Fruit fly (Drosophila melanogaster) whole organism, embryonic: Measurements from ENCODE around the gene mRpL37.

Experiments
- Antp ChIP-seq: fragments of 200-800 bp; sonication (Bioruptor generic); optimal IDR thresholded peaks from 3 replicates; lab custom pipeline; 2016; ENCODE audit warnings: missing biosample characterization, missing genetic modification characterization
- Atf-2 ChIP-seq: fragments of 200-800 bp; sonication (Bioruptor generic); optimal IDR thresholded peaks from 2 replicates; lab custom pipeline; 2016; ENCODE audit warnings: missing biosample characterization, missing genetic modification characterization
- Atf3 ChIP-seq: fragments of 200-800 bp; sonication (Bioruptor generic); optimal IDR thresholded peaks from 3 replicates; lab custom pipeline; 2016; ENCODE audit warnings: missing biosample characterization, missing genetic modification characterization
- Awh ChIP-seq: fragments of 200-800 bp; sonication (Bioruptor generic); IDR thresholded peaks from 2 replicates; pipeline ENCODE4, ENCODE4 v1.3.6; 2022; ENCODE audit warnings: missing biosample characterization, missing genetic modification characterization
- B-H1 ChIP-seq: fragments of 200-800 bp; sonication (Bioruptor generic); IDR thresholded peaks from 3 replicates; pipeline ENCODE4 v1.3.6; 2022; ENCODE audit warnings: missing biosample characterization, missing genetic modification characterization
- Bteb2 ChIP-seq: fragments of 200-800 bp; sonication (Bioruptor generic); optimal IDR thresholded peaks from 2 replicates; lab custom pipeline; 2016; ENCODE audit warnings: missing biosample characterization, missing genetic modification characterization
- CG11696 ChIP-seq: fragments of 200-800 bp; sonication (Bioruptor generic); IDR thresholded peaks from 2 replicates; pipeline ENCODE4 v1.3.6; 2022; ENCODE audit warnings: missing biosample characterization, missing genetic modification characterization
- CG12236 ChIP-seq: fragments of 200-800 bp; sonication (Bioruptor generic); optimal IDR thresholded peaks from 2 replicates; lab custom pipeline; 2016; ENCODE audit warnings: missing biosample characterization, missing genetic modification characterization
- CG13894 ChIP-seq: fragments of 200-800 bp; sonication (Bioruptor generic); optimal IDR thresholded peaks from 3 replicates; lab custom pipeline; 2018; ENCODE audit warnings: missing biosample characterization, mild to moderate bottlenecking, missing genetic modification characterization, moderate library complexity
- CG14050 ChIP-seq: fragments of 200-800 bp; sonication (Bioruptor generic); IDR thresholded peaks from 3 replicates; pipeline ENCODE4 v1.3.6; 2022; ENCODE audit warnings: missing biosample characterization, missing genetic modification characterization
- CG16815 ChIP-seq: fragments of 200-800 bp; sonication (Bioruptor generic); optimal IDR thresholded peaks from 3 replicates; lab custom pipeline; 2017; ENCODE audit warnings: missing biosample characterization, mild to moderate bottlenecking, missing genetic modification characterization
- CG2116 ChIP-seq: fragments of 200-800 bp; sonication (Bioruptor generic); optimal IDR thresholded peaks from 3 replicates; lab custom pipeline; 2018; ENCODE audit warnings: missing biosample characterization, mild to moderate bottlenecking, missing genetic modification characterization
- CG2129 ChIP-seq: fragments of 200-800 bp; sonication (Bioruptor generic); IDR thresholded peaks from 2 replicates; pipeline ENCODE4 v1.3.6; 2022; ENCODE audit warnings: missing biosample characterization, missing genetic modification characterization; ENCODE audit not compliant: partially characterized antibody
- CG31388 ChIP-seq: fragments of 200-800 bp; sonication (Bioruptor generic); optimal IDR thresholded peaks from 2 replicates; lab custom pipeline; 2016; ENCODE audit warnings: missing biosample characterization, missing genetic modification characterization
- CG43689 ChIP-seq: fragments of 200-800 bp; sonication (Bioruptor generic); IDR thresholded peaks from 2 replicates; pipeline ENCODE4 v1.3.6; 2022; ENCODE audit warnings: missing biosample characterization, missing genetic modification characterization
- CG6654 ChIP-seq: fragments of 200-800 bp; sonication (Bioruptor generic); optimal IDR thresholded peaks from 2 replicates; lab custom pipeline; 2017; ENCODE audit warnings: missing biosample characterization, mild to moderate bottlenecking, missing genetic modification characterization
- CG9609 ChIP-seq: fragments of 200-800 bp; sonication (Bioruptor generic); optimal IDR thresholded peaks from 3 replicates; lab custom pipeline; 2016; ENCODE audit warnings: missing biosample characterization, missing genetic modification characterization
- CG9797 ChIP-seq: fragments of 200-800 bp; sonication (Bioruptor generic); optimal IDR thresholded peaks from 3 replicates; lab custom pipeline; 2018; ENCODE audit warnings: missing biosample characterization, mild to moderate bottlenecking, missing genetic modification characterization
- CG9817 ChIP-seq: fragments of 200-800 bp; sonication (Bioruptor generic); optimal IDR thresholded peaks from 2 replicates; lab custom pipeline; 2018; ENCODE audit warnings: missing biosample characterization, mild to moderate bottlenecking, missing genetic modification characterization, moderate library complexity
- CrebB ChIP-seq: fragments of 200-800 bp; sonication (Bioruptor generic); optimal IDR thresholded peaks from 3 replicates; lab custom pipeline; 2018; ENCODE audit warnings: missing biosample characterization, mild to moderate bottlenecking, missing genetic modification characterization
- Dek ChIP-seq: fragments of 200-800 bp; sonication (Bioruptor generic); optimal IDR thresholded peaks from 3 replicates; lab custom pipeline; 2019; ENCODE audit warnings: missing biosample characterization, mild to moderate bottlenecking, missing genetic modification characterization, moderate library complexity
- Dfd ChIP-seq, 2 experiments: fragments of >200 bp; optimal IDR thresholded peaks; 2 replicates each; lab custom pipeline; 2017; ENCODE audit warnings: missing biosample characterization in 2 of 2, missing genetic modification characterization in 2 of 2
- E2f2 ChIP-seq: fragments of 200-800 bp; sonication (Bioruptor generic); IDR thresholded peaks from 2 replicates; pipeline ENCODE4 v1.3.6; 2022; ENCODE audit warnings: missing biosample characterization, missing genetic modification characterization
- Fer2 ChIP-seq: fragments of 200-800 bp; sonication (Bioruptor generic); optimal IDR thresholded peaks from 2 replicates; lab custom pipeline; 2018; ENCODE audit warnings: missing biosample characterization, mild to moderate bottlenecking, missing genetic modification characterization, moderate library complexity
- Hmx ChIP-seq: fragments of 200-800 bp; sonication (Bioruptor generic); optimal IDR thresholded peaks from 2 replicates; lab custom pipeline; 2016; ENCODE audit warnings: missing biosample characterization, missing genetic modification characterization
- Hr51 ChIP-seq, 2 experiments: fragments of 200-800 bp; sonication (Bioruptor generic); optimal IDR thresholded peaks; 2 replicates in 1 of 2; 3 replicates in 1 of 2; lab custom pipeline; 2016 to 2018; ENCODE audit warnings: missing biosample characterization in 2 of 2, missing genetic modification characterization in 2 of 2, mild to moderate bottlenecking in 1 of 2, moderate library complexity in 1 of 2
- Jarid2 ChIP-seq: fragments of 200-800 bp; sonication (Bioruptor generic); optimal IDR thresholded peaks from 3 replicates; lab custom pipeline; 2017; ENCODE audit warnings: mild to moderate bottlenecking, missing biosample characterization, missing genetic modification reagents, missing genetic modification characterization
- Max ChIP-seq: fragments of 200-800 bp; sonication (Bioruptor generic); optimal IDR thresholded peaks from 2 replicates; lab custom pipeline; 2016; ENCODE audit warnings: missing biosample characterization, mild to moderate bottlenecking, missing genetic modification characterization
- Sin3A ChIP-seq: fragments of >200 bp; optimal IDR thresholded peaks from 2 replicates; lab custom pipeline; 2018
- Sox100B ChIP-seq: fragments of 200-800 bp; sonication (Bioruptor generic); optimal IDR thresholded peaks from 3 replicates; lab custom pipeline; 2018; ENCODE audit warnings: missing biosample characterization, mild to moderate bottlenecking, missing genetic modification characterization
- TFAM ChIP-seq: fragments of 200-800 bp; sonication (Bioruptor generic); optimal IDR thresholded peaks from 2 replicates; lab custom pipeline; 2017; ENCODE audit warnings: missing biosample characterization, missing genetic modification characterization, inconsistent platforms
- amos ChIP-seq: fragments of 200-800 bp; sonication (Bioruptor generic); IDR thresholded peaks from 2 replicates; pipeline ENCODE4 v1.3.6; 2022; ENCODE audit warnings: missing biosample characterization, missing genetic modification characterization; ENCODE audit not compliant: partially characterized antibody
- aop ChIP-seq: fragments of 200-800 bp; sonication (Bioruptor generic); IDR thresholded peaks from 2 replicates; pipeline ENCODE4 v1.3.6; 2022; ENCODE audit warnings: missing biosample characterization, missing genetic modification characterization
- ase ChIP-seq: fragments of 200-800 bp; sonication (Bioruptor generic); IDR thresholded peaks from 3 replicates; pipeline ENCODE4 v1.3.6; 2022; ENCODE audit warnings: missing biosample characterization, missing genetic modification characterization
- ash1 ChIP-seq: fragments of 200-800 bp; sonication (Bioruptor generic); optimal IDR thresholded peaks from 2 replicates; lab custom pipeline; 2018; ENCODE audit warnings: missing biosample characterization, mild to moderate bottlenecking, missing genetic modification characterization
- cad ChIP-seq: fragments of >200 bp; optimal IDR thresholded peaks from 2 replicates; lab custom pipeline; 2017; ENCODE audit warnings: missing biosample characterization, missing genetic modification characterization
- ci ChIP-seq: fragments of 200-800 bp; sonication (Bioruptor generic); IDR thresholded peaks from 3 replicates; pipeline ENCODE4 v1.3.6; 2022; ENCODE audit warnings: missing biosample characterization, missing genetic modification characterization
- fd3F ChIP-seq: fragments of 200-800 bp; sonication (Bioruptor generic); optimal IDR thresholded peaks from 2 replicates; lab custom pipeline; 2018; ENCODE audit warnings: missing biosample characterization, mild to moderate bottlenecking, missing genetic modification characterization, moderate library complexity
- fd64A ChIP-seq: fragments of 200-800 bp; sonication (Bioruptor generic); optimal IDR thresholded peaks from 3 replicates; lab custom pipeline; 2018; ENCODE audit warnings: missing biosample characterization, mild to moderate bottlenecking, missing genetic modification characterization
- mld ChIP-seq: fragments of 200-800 bp; sonication (Bioruptor generic); IDR thresholded peaks from 3 replicates; pipeline ENCODE4 v1.3.6; 2022; ENCODE audit warnings: missing biosample characterization, missing genetic modification characterization; ENCODE audit not compliant: partially characterized antibody
- pho ChIP-seq: fragments of 200-800 bp; sonication (Bioruptor generic); optimal IDR thresholded peaks from 2 replicates; lab custom pipeline; 2016; ENCODE audit warnings: missing biosample characterization, missing genetic modification characterization
- salm ChIP-seq: fragments of 200-800 bp; sonication (Bioruptor generic); optimal IDR thresholded peaks from 2 replicates; lab custom pipeline; 2018; ENCODE audit warnings: missing biosample characterization, mild to moderate bottlenecking, missing genetic modification characterization
- ssp ChIP-seq: fragments of 200-800 bp; sonication (Bioruptor generic); IDR thresholded peaks from 2 replicates; pipeline ENCODE4 v1.3.6; 2022; ENCODE audit warnings: missing biosample characterization, missing genetic modification characterization
- tin ChIP-seq: fragments of 200-800 bp; sonication (Bioruptor generic); optimal IDR thresholded peaks from 3 replicates; lab custom pipeline; 2016; ENCODE audit warnings: missing biosample characterization, missing genetic modification characterization
- tna ChIP-seq: fragments of 200-800 bp; sonication (Bioruptor generic); IDR thresholded peaks from 2 replicates; pipeline ENCODE4 v1.3.6; 2022; ENCODE audit warnings: missing biosample characterization, missing genetic modification characterization; ENCODE audit not compliant: partially characterized antibody
- tx ChIP-seq: fragments of 200-800 bp; sonication (Bioruptor generic); optimal IDR thresholded peaks from 2 replicates; lab custom pipeline; 2016; ENCODE audit warnings: missing biosample characterization, missing genetic modification characterization
- vnd ChIP-seq: fragments of 200-800 bp; sonication (Bioruptor generic); IDR thresholded peaks from 3 replicates; pipeline ENCODE4 v1.3.6; 2022; ENCODE audit warnings: missing biosample characterization, missing genetic modification characterization; ENCODE audit not compliant: partially characterized antibody
- vvl ChIP-seq: fragments of 200-800 bp; sonication (Bioruptor generic); IDR thresholded peaks from 2 replicates; pipeline ENCODE4 v1.3.6; 2022; ENCODE audit warnings: missing biosample characterization, missing genetic modification characterization

The mRpL37 gene

dm6 chr3R:10760966-10761855 is 22.7 kb downstream of the mRpL37 start, which contains the start of the genes MED7 and Cap-H2 (continued):
- TF ChIP-seq CG16815 (GFP tag; lab: Kevin White, UChicago) (peak; percentile 62), TFAM (GFP tag; lab: Kevin White, UChicago) (no peak), CG9609 (GFP tag; lab: Kevin White, UChicago) (peak; percentile 47), CG11696 (GFP tag; lab: Robert Waterston, UW) (0 out of 2 replicates have a peak, but pooled peaks have one; percentile 34), ci (peak; percentile 77), cad (no peak), ash1 (GFP tag; lab: Kevin White, UChicago) (peak; percentile 50), CG31388 (GFP tag; lab: Kevin White, UChicago) (peak; percentile 76), tx (GFP tag; lab: Kevin White, UChicago) (peak; percentile 63), vvl (GFP tag; lab: Robert Waterston, UW) (peak; percentile 88), Awh (GFP tag; lab: Robert Waterston, UW) (peak; percentile 67), CG2129 (GFP tag; lab: Robert Waterston, UW) (peak; percentile 99), Atf-2 (GFP tag; lab: Kevin White, UChicago) (peak; percentile 59), CG14050 (GFP tag; lab: Robert Waterston, UW) (peak; percentile 64), Bteb2 (GFP tag; lab: Kevin White, UChicago) (peak; percentile 74), pho (GFP tag; lab: Kevin White, UChicago) (peak; percentile 89), ssp (GFP tag; lab: Robert Waterston, UW) (peak; percentile 75), CrebB (tag; lab: Kevin White, UChicago) (peak; percentile 33), Sin3A (peak; percentile 80), Jarid2 (GFP tag; lab: Kevin White, UChicago) (no peak), fd64A (GFP tag; lab: Kevin White, UChicago) (no peak), salm (tag; lab: Kevin White, UChicago) (no peak), tna (GFP tag; lab: Robert Waterston, UW) (peak; percentile 91), fd3F (peak; percentile 57), Dek (tag; lab: Kevin White, UChicago) (peak; percentile 69), Atf3 (GFP tag; lab: Kevin White, UChicago) (peak; percentile 56), CG9817 (tag; lab: Kevin White, UChicago) (peak; percentile 84), CG2116 (GFP tag; lab: Kevin White, UChicago) (peak; percentile 95), Fer2 (tag; lab: Kevin White, UChicago) (peak; percentile 81), CG43689 (GFP tag; lab: Robert Waterston, UW) (no peak), mld (GFP tag; lab: Robert Waterston, UW) (peak; percentile 89), CG12236 (GFP tag; lab: Kevin White, UChicago) (peak; percentile 44), tin (GFP tag; lab: Kevin White, UChicago) (peak; percentile 88), Dfd (GFP tag; optimal IDR thresholded peaks at IDR 0.05; lab: Kevin White, UChicago) (no peak), vnd (peak; percentile 99), aop (GFP tag; lab: Robert Waterston, UW) (no peak; the same call in 1 of the 2 replicates), CG9797 (peak; percentile 35), CG6654 (peak; percentile 7), Hr51 (GFP tag; optimal IDR thresholded peaks at IDR 0.05; lab: Kevin White, UChicago) (peak in 1 of 2 experiments; percentile 85), amos (GFP tag; lab: Robert Waterston, UW) (peak; percentile 96), E2f2 (peak; percentile 51), Antp (GFP tag; lab: Kevin White, UChicago) (peak; percentile 75), ase (peak; percentile 79; the same call in 2 of the 3 replicates), Sox100B (GFP tag; lab: Kevin White, UChicago) (peak; percentile 41), CG13894 (no peak), Hmx (no peak), Max (GFP tag; lab: Kevin White, UChicago) (peak; percentile 90), B-H1 (peak; percentile 63)
